Fruit fly (Drosophila melanogaster): Measurements from ENCODE around the gene Pect.

DNA sequence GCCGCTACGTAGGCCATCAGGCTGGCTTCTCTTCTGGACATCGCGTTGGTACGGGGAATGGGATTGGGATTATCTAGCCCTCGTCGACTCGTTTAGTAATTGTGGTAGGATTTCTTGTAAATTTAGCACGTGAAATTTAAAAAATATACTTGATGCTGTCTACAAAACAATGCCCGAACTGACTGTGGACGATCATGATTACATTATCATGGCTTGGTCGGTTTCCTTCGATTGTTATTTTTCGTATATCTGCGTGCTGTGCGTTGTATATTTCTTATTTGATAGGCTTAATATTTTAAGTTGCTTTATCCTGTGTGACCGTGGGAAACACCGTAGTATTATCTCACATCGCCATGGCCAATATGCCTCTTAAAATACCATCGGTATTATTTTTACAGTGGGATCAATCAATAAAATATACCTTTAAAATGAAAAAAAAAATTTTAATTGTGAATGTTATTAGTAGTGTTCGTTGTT is 564 bp upstream of the Pect start, which contains the start of gene CG16972:
- TF ChIP-seq CG8319 (GFP tag; optimal IDR thresholded peaks at IDR 0.05) = no peak
- no peak for TF ChIP-seq acj6 (GFP tag; optimal IDR thresholded peaks at IDR 0.05)
